Worm (Caenorhabditis elegans) whole organism, midembryonic: ENCODE measurements around the gene C36E6.2.

Experiments used
- T22C8.4 ChIP-seq: fragments of 200-800 bp; sonication (Bioruptor generic); IDR thresholded peaks from 2 replicates; pipeline ENCODE4 v1.3.6; 2022; ENCODE audit warnings: missing genetic modification characterization, missing compliant biosample characterization
- cog-1 ChIP-seq: sonication (generic microtip); optimal IDR thresholded peaks from 2 replicates; lab custom pipeline; 2016; ENCODE audit warnings: missing genetic modification characterization, missing compliant biosample characterization
- flt-1 ChIP-seq: fragments of 200-800 bp; sonication (Bioruptor generic); IDR thresholded peaks from 2 replicates; pipeline ENCODE4 v1.3.6; 2022; ENCODE audit warnings: missing genetic modification characterization, missing compliant biosample characterization
- klf-2 ChIP-seq: fragments of 200-800 bp; sonication (Bioruptor generic); conservative IDR thresholded peaks from 2 replicates; pipeline ENCODE4 v1.3.6; 2022; ENCODE audit warnings: missing genetic modification reagents, missing genetic modification characterization, missing compliant biosample characterization
- tab-1 ChIP-seq: fragments of 200-800 bp; sonication (Bioruptor generic); IDR thresholded peaks from 2 replicates; pipeline ENCODE4 v1.3.6; 2022; ENCODE audit warnings: missing genetic modification characterization, missing compliant biosample characterization
- ztf-29 ChIP-seq: fragments of 200-800 bp; sonication (Bioruptor generic); IDR thresholded peaks from 2 replicates; pipeline ENCODE4 v1.3.6; 2022; ENCODE audit warnings: missing genetic modification reagents, missing genetic modification characterization, missing compliant biosample characterization

ce11 chrX:17413868-17414267, 37.6 kb upstream of the C36E6.2 start, which contains the start of gene crb-1:
- no peak for TF ChIP-seq T22C8.4 (GFP tag; lab: Robert Waterston, UW)
- TF ChIP-seq flt-1 (GFP tag; lab: Robert Waterston, UW) = no peak
- no peak for TF ChIP-seq tab-1 (GFP tag; lab: Robert Waterston, UW)
- TF ChIP-seq cog-1 = no peak
- TF ChIP-seq klf-2 = no peak
- no peak for TF ChIP-seq ztf-29 (GFP tag; lab: Robert Waterston, UW)
